Fruit fly (Drosophila melanogaster) whole organism: ENCODE measurements around the gene Glut1.
A peak's percentile ranks its signal among the peaks of the same experiment; 100 is the strongest.

Experiments used
- CG8478 ChIP-seq: fragments of >200 bp; optimal IDR thresholded peaks from 2 replicates; lab custom pipeline; 2018; ENCODE audit warnings: inconsistent platforms
- Dll ChIP-seq: fragments of >200 bp; optimal IDR thresholded peaks from 2 replicates; lab custom pipeline; 2017
- EcR ChIP-seq, 2 experiments: fragments of >200 bp; optimal IDR thresholded peaks; 2 replicates each; lab custom pipeline; 2017; ENCODE audit warnings: missing biosample characterization in 2 of 2, missing genetic modification characterization in 2 of 2, missing genetic modification reagents in 2 of 2
- pan ChIP-seq: fragments of >200 bp; optimal IDR thresholded peaks from 2 replicates; lab custom pipeline; 2017
- psq ChIP-seq: fragments of >200 bp; optimal IDR thresholded peaks from 2 replicates; lab custom pipeline; 2017
- usp ChIP-seq: fragments of >200 bp; optimal IDR thresholded peaks from 2 replicates; lab custom pipeline; 2017; ENCODE audit warnings: missing biosample characterization, missing genetic modification characterization, mixed read lengths

Gene Glut1

DNA sequence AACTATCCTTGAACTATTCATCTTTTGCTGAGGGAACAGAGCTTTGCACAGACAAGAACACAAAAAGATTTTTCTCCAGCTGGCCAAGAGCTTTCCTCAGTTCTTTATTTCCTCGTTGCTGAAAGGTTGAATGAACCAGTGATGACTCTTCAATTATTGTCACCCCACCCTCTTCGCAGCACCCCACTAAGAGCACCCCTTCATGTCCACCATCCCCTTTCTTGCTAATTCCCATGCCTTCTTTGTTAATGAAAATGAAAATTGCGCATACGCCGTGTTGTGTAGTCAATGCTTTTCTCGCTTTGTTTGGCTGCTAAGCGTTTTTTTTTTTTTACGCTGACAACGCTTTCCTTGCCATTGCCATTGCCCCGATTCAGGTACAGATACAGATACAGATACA lies 30.1 kb upstream of the Glut1 start:
- TF ChIP-seq pan (lab: Kevin White, UChicago) = no peak
- TF ChIP-seq Dll (lab: Kevin White, UChicago) = no peak
- TF ChIP-seq psq (lab: Kevin White, UChicago) = no peak
- no peak for TF ChIP-seq EcR (GFP tag; optimal IDR thresholded peaks at IDR 0.05; lab: Kevin White, UChicago)
- TF ChIP-seq usp (GFP tag; lab: Kevin White, UChicago) = no peak

DNA sequence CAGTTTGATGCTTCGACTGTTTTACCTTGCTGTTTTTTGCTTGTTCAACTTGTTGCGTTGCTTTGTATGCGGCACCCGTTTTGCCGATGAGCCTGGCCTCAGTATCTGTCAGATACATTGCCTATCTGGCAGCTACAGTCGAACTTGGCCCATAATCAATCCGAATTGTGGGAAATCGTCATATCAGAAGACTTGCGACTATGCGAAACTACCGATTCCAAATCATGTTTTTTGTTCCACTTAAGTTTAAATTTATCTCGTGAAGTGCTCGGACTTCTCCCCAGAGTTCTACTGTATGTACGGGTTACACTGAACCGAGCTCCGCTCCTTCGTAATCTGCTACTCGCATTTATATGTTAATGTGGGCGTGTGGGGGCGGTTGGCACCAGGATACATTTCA lies 29.6 kb upstream of the Glut1 start:
- TF ChIP-seq pan (lab: Kevin White, UChicago) = no peak
- TF ChIP-seq Dll (lab: Kevin White, UChicago) = no peak
- TF ChIP-seq EcR (GFP tag; optimal IDR thresholded peaks at IDR 0.05; lab: Kevin White, UChicago) = no peak

DNA sequence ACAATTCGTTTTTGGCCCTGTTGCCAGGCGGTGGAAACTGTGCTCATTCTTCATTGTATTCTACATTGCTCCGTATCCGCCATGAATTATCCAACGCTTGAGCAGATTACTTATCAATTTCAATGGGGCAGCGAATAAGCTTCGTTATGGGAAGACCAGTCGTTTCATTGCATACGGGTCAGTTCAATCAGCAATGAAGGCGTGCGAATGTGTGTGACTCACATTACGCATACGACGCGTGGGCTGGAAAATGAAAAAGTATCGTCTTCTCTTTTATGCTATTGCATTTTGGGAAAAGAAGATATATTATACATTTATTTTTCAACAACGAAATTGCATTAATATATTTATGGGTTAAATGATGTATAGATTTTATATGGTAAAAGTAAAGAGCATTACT lies 28.9 kb upstream of the Glut1 start:
- TF ChIP-seq psq (lab: Kevin White, UChicago) = no peak
- no peak for TF ChIP-seq usp (GFP tag; lab: Kevin White, UChicago)
- TF ChIP-seq EcR (GFP tag; optimal IDR thresholded peaks at IDR 0.05; lab: Kevin White, UChicago) = no peak
- no peak for TF ChIP-seq Dll (lab: Kevin White, UChicago)
- TF ChIP-seq CG8478 (lab: Kevin White, UChicago) = no peak
- TF ChIP-seq pan (lab: Kevin White, UChicago) = no peak

DNA sequence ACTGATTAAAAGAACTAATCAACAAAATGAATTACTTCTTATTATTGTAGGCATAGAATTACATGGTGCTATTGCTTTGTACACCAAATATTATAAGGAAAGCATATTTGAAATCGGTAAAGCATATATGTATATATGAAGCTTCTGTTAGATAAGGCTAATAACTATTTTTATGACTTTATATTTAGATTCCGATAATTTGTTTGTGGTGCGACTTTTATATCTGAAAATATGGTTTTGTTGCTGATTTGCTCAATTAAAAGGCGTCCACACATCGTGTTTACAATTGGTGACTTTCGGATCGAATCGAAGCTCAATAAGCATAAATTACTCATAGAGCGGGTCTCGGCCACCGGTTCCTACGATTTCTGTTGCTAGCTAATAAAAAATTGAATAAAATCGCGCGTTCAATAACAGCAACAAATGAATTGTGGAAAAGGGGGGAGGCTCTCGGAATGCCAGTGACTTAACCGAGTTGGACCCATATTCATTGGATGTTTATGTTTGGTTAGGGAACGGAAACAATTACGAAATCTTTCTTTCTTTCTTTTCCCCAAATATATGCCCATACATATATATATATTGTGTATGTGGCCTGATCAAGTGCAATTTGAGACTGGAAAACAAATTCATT lies 28.1 kb upstream of the Glut1 start:
- TF ChIP-seq usp (GFP tag; lab: Kevin White, UChicago) (no peak), Dll (lab: Kevin White, UChicago) (no peak)

DNA sequence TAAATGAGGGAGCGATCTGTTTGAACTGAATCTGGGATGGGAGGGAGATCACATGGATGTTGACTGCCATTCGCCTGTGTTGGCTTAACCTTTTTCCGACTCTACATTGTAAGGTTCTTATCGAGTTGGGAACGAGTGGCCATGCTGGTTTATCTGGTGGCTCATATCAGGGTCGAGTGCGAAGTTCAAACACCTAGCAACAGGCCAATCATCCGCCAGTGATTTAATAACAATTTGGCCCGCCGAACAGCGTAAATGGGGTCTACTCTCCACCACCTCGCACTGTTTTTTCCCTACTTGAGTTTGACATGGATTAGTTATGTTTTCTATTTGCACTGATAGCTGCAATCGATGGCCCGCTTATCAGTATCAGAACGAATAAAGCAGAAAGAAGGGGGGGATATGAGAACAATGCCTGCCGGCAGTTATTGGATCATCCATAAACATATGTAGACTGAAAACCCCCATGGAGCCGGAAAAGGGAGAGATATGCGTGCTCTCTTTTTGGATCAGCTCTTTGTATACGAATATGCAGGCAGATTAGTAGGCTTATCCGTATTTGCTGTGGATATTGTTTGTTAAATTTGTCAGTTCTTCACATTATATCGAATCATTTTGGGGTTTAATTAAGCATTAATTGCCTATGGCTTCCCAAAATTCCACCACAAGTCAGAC lies 26.3 kb upstream of the Glut1 start:
- no peak for TF ChIP-seq Dll (lab: Kevin White, UChicago)
- no peak for TF ChIP-seq EcR (GFP tag; optimal IDR thresholded peaks at IDR 0.05; lab: Kevin White, UChicago)
- no peak for TF ChIP-seq CG8478 (lab: Kevin White, UChicago)
- TF ChIP-seq usp (GFP tag; lab: Kevin White, UChicago) = no peak
- no peak for TF ChIP-seq pan (lab: Kevin White, UChicago)
- no peak for TF ChIP-seq psq (lab: Kevin White, UChicago)

DNA sequence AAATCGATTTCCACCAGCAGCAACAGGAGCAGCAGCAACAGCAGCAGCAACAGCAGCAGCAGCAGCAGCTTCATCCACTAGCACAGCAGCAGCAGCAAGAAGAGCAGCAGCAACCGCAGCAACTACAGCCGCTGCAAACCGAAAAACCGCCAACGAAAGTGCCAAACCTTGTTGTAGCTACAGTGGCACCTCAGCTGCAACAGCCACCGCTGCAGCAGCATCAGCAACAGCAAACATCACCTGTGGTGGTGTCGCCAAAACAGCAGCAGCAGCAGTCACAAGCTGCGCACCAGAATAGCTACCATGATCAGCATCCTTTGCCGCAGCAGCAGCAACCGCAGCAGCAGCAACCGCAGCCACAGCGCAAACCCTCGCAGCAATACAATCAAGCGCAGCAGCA lies 25.5 kb upstream of the Glut1 start:
- TF ChIP-seq usp (GFP tag; lab: Kevin White, UChicago) (no peak), Dll (lab: Kevin White, UChicago) (no peak), CG8478 (lab: Kevin White, UChicago) (no peak), psq (lab: Kevin White, UChicago) (no peak), EcR (GFP tag; optimal IDR thresholded peaks at IDR 0.05; lab: Kevin White, UChicago) (no peak), pan (lab: Kevin White, UChicago) (no peak)

DNA sequence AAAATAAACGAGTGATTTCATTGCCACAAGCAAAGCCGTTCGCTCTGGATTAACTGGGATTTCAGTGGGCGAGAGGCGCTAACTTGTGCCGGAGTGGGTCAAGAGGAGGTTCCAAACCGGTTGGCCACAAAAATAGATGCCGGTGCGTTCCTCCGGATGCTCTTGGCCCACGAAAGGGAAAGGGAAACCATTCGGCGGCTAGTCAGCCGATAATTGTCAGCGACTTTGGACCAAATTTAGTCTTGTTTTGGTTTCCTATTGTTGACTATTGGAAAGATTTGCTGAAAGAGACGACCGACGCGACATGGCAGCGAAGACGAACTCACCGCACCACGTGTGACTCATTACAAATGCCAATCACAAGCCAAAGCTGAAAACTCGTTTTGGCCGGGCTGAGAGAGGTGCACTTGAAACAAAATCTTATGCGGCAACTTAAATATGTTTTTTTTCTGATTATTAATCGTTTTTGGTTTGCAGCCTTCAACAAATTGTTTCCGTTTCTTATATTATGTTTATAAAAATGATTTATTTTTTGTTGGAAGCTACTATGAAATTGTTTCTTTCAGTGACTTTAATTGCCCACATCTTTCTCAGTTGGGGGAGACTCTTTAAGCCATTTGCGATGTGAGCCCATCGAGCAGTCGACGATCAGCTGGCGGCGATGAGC lies 18.4 kb upstream of the Glut1 start, which contains the start of gene CG34056:
Gene CG34056 (plus strand): TSS at position 638 of the 667 bp plus-strand sequence.
- TF ChIP-seq CG8478 (lab: Kevin White, UChicago) (no peak), Dll (lab: Kevin White, UChicago) (peak; percentile 79), pan (lab: Kevin White, UChicago) (no peak), psq (lab: Kevin White, UChicago) (no peak)

DNA sequence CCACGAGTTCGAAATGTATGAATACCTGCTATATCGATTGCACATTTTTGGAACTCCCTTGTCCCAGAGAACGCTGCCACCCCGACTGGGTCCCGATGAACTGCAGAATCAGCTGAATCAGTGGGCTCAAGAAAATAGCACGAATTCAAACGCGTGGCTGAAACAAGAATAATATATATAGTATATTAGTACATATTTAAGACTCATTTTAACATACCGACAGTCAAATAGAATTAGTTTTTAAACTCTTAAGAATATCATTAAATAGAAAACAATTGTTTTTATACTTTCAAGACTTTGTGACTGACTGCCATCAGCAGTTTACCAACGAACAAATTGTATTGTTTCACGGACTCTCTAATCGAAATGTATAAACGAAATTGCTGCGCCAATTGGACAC lies 16.8 kb upstream of the Glut1 start, which contains the start of gene CG34057:
Gene CG34057 (plus strand): TSS at position 301 of the 400 bp plus-strand sequence.
- TF ChIP-seq psq (lab: Kevin White, UChicago) (no peak), usp (GFP tag; lab: Kevin White, UChicago) (no peak), pan (lab: Kevin White, UChicago) (no peak), CG8478 (lab: Kevin White, UChicago) (no peak), EcR (GFP tag; optimal IDR thresholded peaks at IDR 0.05; lab: Kevin White, UChicago) (no peak), Dll (lab: Kevin White, UChicago) (no peak)

DNA sequence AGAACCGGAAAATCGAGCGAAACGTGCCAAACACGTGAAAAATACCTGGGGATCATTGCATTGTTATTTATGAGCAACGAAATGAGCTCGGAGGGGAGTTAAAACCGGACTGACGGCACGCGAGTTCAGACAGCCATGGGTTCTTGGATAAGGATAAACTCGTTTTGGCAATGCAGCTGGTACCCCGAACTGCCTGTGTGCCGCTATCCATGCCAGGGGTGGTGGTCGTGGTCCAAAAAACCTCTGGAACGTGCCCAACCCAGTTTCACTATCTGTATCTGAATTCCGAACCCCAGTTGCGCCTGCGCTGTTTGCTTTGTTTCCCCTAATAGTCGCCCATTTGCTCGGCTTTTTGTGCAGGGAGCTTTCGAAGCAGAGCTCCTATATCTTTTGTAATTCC lies 14.6 kb upstream of the Glut1 start:
- TF ChIP-seq psq (lab: Kevin White, UChicago) (no peak), CG8478 (lab: Kevin White, UChicago) (no peak), pan (lab: Kevin White, UChicago) (no peak), usp (GFP tag; lab: Kevin White, UChicago) (no peak)

DNA sequence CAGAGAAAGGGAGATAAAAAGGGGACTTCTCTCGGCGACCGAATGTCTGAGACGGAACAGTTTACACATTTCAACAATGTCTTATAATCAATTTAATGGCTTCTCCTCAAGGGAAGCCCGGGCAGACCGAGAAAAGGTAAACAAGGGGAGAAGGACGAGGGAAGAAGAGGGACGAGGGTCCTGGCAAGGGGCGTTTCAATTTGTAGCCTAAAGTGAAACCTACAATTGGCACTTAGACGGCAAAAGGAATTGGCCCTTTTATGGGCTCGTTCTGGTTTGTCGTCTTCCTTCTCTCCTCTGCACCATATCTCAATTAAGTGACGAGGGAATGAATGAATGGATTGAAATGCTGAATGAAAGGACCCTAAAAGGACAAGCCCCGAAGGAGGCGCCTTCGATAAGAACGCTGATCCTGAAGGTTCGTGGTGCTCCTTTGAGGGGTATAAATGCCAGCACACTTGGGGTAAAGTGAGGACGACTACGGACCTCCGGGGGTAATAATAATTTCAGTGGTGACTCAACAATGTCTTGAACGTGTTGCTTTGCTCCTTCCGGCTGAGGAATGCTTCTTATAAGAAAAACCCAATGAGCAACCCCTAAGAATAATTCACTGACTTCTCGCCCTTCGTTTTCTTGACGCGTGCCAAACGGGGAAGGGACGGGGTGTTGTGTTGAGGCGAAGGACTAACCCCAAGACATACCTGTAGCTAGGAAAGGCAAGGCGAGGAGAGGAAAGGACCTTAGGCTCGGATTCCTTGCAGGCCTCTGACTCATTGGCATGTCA lies 13.2 kb upstream of the Glut1 start:
- TF ChIP-seq psq (lab: Kevin White, UChicago) (no peak), pan (lab: Kevin White, UChicago) (no peak), Dll (lab: Kevin White, UChicago) (no peak), CG8478 (lab: Kevin White, UChicago) (no peak), EcR (GFP tag; optimal IDR thresholded peaks at IDR 0.05; lab: Kevin White, UChicago) (no peak), usp (GFP tag; lab: Kevin White, UChicago) (no peak)

DNA sequence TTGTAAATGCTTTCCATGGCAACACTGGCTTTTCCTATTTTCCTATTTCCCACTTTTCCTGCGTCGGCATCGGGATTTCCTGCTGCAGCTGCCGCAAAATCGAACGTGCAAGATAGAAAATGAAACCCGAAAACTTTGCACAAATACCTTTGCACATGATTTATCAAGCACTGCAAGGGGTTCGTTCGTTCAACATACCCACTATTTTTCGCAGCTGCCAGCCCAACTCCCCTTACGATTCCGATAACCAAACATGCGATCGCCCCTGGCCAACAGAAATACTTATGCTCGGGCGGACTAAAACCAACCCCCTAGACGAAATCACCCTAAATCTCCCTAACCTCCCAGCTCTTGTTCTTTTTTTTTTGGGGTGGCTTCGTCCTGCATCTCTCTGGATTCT lies 12.4 kb upstream of the Glut1 start:
- TF ChIP-seq CG8478 (lab: Kevin White, UChicago) (no peak), Dll (lab: Kevin White, UChicago) (no peak), usp (GFP tag; lab: Kevin White, UChicago) (no peak), pan (lab: Kevin White, UChicago) (no peak), psq (lab: Kevin White, UChicago) (no peak), EcR (GFP tag; optimal IDR thresholded peaks at IDR 0.05; lab: Kevin White, UChicago) (no peak)
